Fruit fly (Drosophila melanogaster) whole organism, pupa: ENCODE results near the gene ppk23.
A peak's percentile ranks its signal among the peaks of the same experiment; 100 is the strongest.

Experiments used
- CG10348 ChIP-seq: fragments of 200-800 bp; sonication (Bioruptor generic); IDR thresholded peaks from 2 replicates; pipeline ENCODE4 v1.3.6; 2022; ENCODE audit warnings: missing biosample characterization, missing genetic modification characterization
- CG12605 ChIP-seq: fragments of 200-800 bp; sonication (Bioruptor generic); IDR thresholded peaks from 2 replicates; pipeline ENCODE4 v1.3.6; 2022; ENCODE audit warnings: missing biosample characterization, missing genetic modification characterization
- CG13204 ChIP-seq: fragments of 200-800 bp; sonication (Bioruptor generic); optimal IDR thresholded peaks from 2 replicates; lab custom pipeline; 2018; ENCODE audit warnings: missing biosample characterization, mild to moderate bottlenecking, missing genetic modification characterization, moderate library complexity
- CG14655 ChIP-seq: fragments of 200-800 bp; sonication (Bioruptor generic); optimal IDR thresholded peaks from 3 replicates; lab custom pipeline; 2017; ENCODE audit warnings: mild to moderate bottlenecking, missing biosample characterization, missing genetic modification reagents, missing genetic modification characterization
- CG15710 ChIP-seq: fragments of 200-800 bp; sonication (Bioruptor generic); optimal IDR thresholded peaks from 2 replicates; lab custom pipeline; 2018; ENCODE audit warnings: missing biosample characterization, mild to moderate bottlenecking, missing genetic modification characterization, moderate library complexity
- CG17806 ChIP-seq: fragments of 200-800 bp; sonication (Bioruptor generic); optimal IDR thresholded peaks from 2 replicates; lab custom pipeline; 2018; ENCODE audit warnings: missing biosample characterization, mild to moderate bottlenecking, missing genetic modification characterization, moderate library complexity
- CG32121 ChIP-seq: fragments of 200-800 bp; sonication (Bioruptor generic); IDR thresholded peaks from 2 replicates; pipeline ENCODE4 v1.3.6; 2022; ENCODE audit warnings: missing biosample characterization, missing genetic modification characterization
- CG34367 ChIP-seq: fragments of 200-800 bp; sonication (Bioruptor generic); optimal IDR thresholded peaks from 2 replicates; lab custom pipeline; 2018; ENCODE audit warnings: missing biosample characterization, mild to moderate bottlenecking, missing genetic modification characterization
- CG4496 ChIP-seq: fragments of 200-800 bp; sonication (Bioruptor generic); IDR thresholded peaks from 3 replicates; pipeline ENCODE4 v1.3.6; 2022; ENCODE audit warnings: missing biosample characterization, missing genetic modification characterization
- CG8159 ChIP-seq: fragments of 200-800 bp; sonication (Bioruptor generic); optimal IDR thresholded peaks from 3 replicates; lab custom pipeline; 2018; ENCODE audit warnings: missing biosample characterization, mild to moderate bottlenecking, missing genetic modification characterization, moderate library complexity
- CG8301 ChIP-seq: fragments of 200-800 bp; sonication (Bioruptor generic); optimal IDR thresholded peaks from 2 replicates; lab custom pipeline; 2018; ENCODE audit warnings: missing biosample characterization, mild to moderate bottlenecking, missing genetic modification characterization
- CG9948 ChIP-seq: fragments of 200-800 bp; sonication (Bioruptor generic); optimal IDR thresholded peaks from 2 replicates; lab custom pipeline; 2018; ENCODE audit warnings: missing biosample characterization, mild to moderate bottlenecking, missing genetic modification characterization, moderate library complexity
- D1 ChIP-seq: fragments of 200-800 bp; sonication (Bioruptor generic); optimal IDR thresholded peaks from 2 replicates; lab custom pipeline; 2018; ENCODE audit warnings: missing biosample characterization, mild to moderate bottlenecking, missing genetic modification characterization, moderate library complexity
- EcR ChIP-seq: fragments of 200-800 bp; sonication (Bioruptor generic); optimal IDR thresholded peaks from 3 replicates; lab custom pipeline; 2019; ENCODE audit warnings: missing biosample characterization, missing genetic modification characterization, mild to moderate bottlenecking, moderate library complexity, missing genetic modification reagents
- Ets98B ChIP-seq: fragments of 200-800 bp; sonication (Bioruptor generic); IDR thresholded peaks from 2 replicates; pipeline ENCODE4 v1.3.6; 2022; ENCODE audit warnings: missing biosample characterization, missing genetic modification characterization
- Pif1A ChIP-seq: fragments of 200-800 bp; sonication (Bioruptor generic); optimal IDR thresholded peaks from 3 replicates; lab custom pipeline; 2016; ENCODE audit warnings: missing biosample characterization, missing genetic modification characterization
- Pif1B ChIP-seq: fragments of 200-800 bp; sonication (Bioruptor generic); optimal IDR thresholded peaks from 3 replicates; lab custom pipeline; 2016; ENCODE audit warnings: missing biosample characterization, missing genetic modification characterization
- Snoo ChIP-seq: fragments of 200-800 bp; sonication (Bioruptor generic); optimal IDR thresholded peaks from 3 replicates; lab custom pipeline; 2017; ENCODE audit warnings: missing biosample characterization, mild to moderate bottlenecking, missing genetic modification characterization, inconsistent platforms
- fd96Ca ChIP-seq: fragments of 200-800 bp; sonication (Bioruptor generic); IDR thresholded peaks from 3 replicates; pipeline ENCODE4 v1.3.6; 2022; ENCODE audit warnings: missing biosample characterization, missing genetic modification characterization
- gl ChIP-seq: fragments of 200-800 bp; sonication (Bioruptor generic); optimal IDR thresholded peaks from 2 replicates; lab custom pipeline; 2018; ENCODE audit warnings: missing biosample characterization, mild to moderate bottlenecking, missing genetic modification characterization
- rn ChIP-seq: fragments of 200-800 bp; sonication (Bioruptor generic); IDR thresholded peaks from 2 replicates; pipeline ENCODE4 v1.3.6; 2022; ENCODE audit warnings: missing biosample characterization, missing genetic modification characterization

Gene ppk23

dm6 chrX:17550957-17551356, 18.1 kb downstream of the ppk23 start:
- TF ChIP-seq gl (tag; lab: Kevin White, UChicago): no peak
- peak; percentile 60 for TF ChIP-seq CG17806 (tag; lab: Kevin White, UChicago)
- TF ChIP-seq EcR (GFP tag; lab: Kevin White, UChicago): no peak
- peak; percentile 24 for TF ChIP-seq CG8301 (tag; lab: Kevin White, UChicago)
- TF ChIP-seq CG13204 (GFP tag; lab: Kevin White, UChicago): peak; percentile 30
- peak; percentile 61 for TF ChIP-seq Pif1A (GFP tag; lab: Kevin White, UChicago)
- peak; percentile 56 for TF ChIP-seq Snoo (tag; lab: Kevin White, UChicago)
- TF ChIP-seq CG10348 (GFP tag; lab: Robert Waterston, UW): no peak
- TF ChIP-seq CG8159 (tag; lab: Kevin White, UChicago): peak; percentile 69
- peak; percentile 41; the same call in 1 of the 2 replicates for TF ChIP-seq CG12605
- TF ChIP-seq CG34367: peak; percentile 45
- TF ChIP-seq CG14655 (GFP tag; lab: Kevin White, UChicago): peak; percentile 59
- peak; percentile 68 for TF ChIP-seq fd96Ca (GFP tag; lab: Robert Waterston, UW)
- no peak; the same call in 1 of the 2 replicates for TF ChIP-seq CG32121
- peak; percentile 30; the same call in 1 of the 2 replicates for TF ChIP-seq Ets98B (GFP tag; lab: Robert Waterston, UW)
- TF ChIP-seq CG4496 (GFP tag; lab: Robert Waterston, UW): peak; percentile 77; the same call in 2 of the 3 replicates
- no peak for TF ChIP-seq D1 (tag; lab: Kevin White, UChicago)
- peak; percentile 64 for TF ChIP-seq CG9948 (tag; lab: Kevin White, UChicago)
- peak; percentile 48 for TF ChIP-seq Pif1B (GFP tag; lab: Kevin White, UChicago)
- peak; percentile 68 for TF ChIP-seq CG15710
- no peak for TF ChIP-seq rn (GFP tag; lab: Robert Waterston, UW)

- TF ChIP-seq CG14655 (GFP tag; lab: Kevin White, UChicago) (peak; percentile 29), Pif1B (GFP tag; lab: Kevin White, UChicago) (no peak), Snoo (tag; lab: Kevin White, UChicago) (no peak), CG10348 (GFP tag; lab: Robert Waterston, UW) (no peak), fd96Ca (GFP tag; lab: Robert Waterston, UW) (no peak), CG15710 (peak; percentile 42), rn (GFP tag; lab: Robert Waterston, UW) (no peak), CG34367 (no peak), CG8301 (tag; lab: Kevin White, UChicago) (no peak), Ets98B (GFP tag; lab: Robert Waterston, UW) (no peak), CG8159 (tag; lab: Kevin White, UChicago) (peak; percentile 44), Pif1A (GFP tag; lab: Kevin White, UChicago) (no peak), CG4496 (GFP tag; lab: Robert Waterston, UW) (no peak), CG9948 (tag; lab: Kevin White, UChicago) (peak; percentile 47), D1 (tag; lab: Kevin White, UChicago) (no peak), CG17806 (tag; lab: Kevin White, UChicago) (peak; percentile 28)
Measured at dm6 chrX:17550307-17550706, 18.7 kb downstream of the ppk23 start.

dm6 chrX:17545580-17545979, 23.4 kb downstream of the ppk23 start:
- TF ChIP-seq Pif1A (GFP tag; lab: Kevin White, UChicago): no peak
- peak; percentile 41 for TF ChIP-seq Snoo (tag; lab: Kevin White, UChicago)
- no peak for TF ChIP-seq fd96Ca (GFP tag; lab: Robert Waterston, UW)
- TF ChIP-seq CG15710: no peak
- no peak for TF ChIP-seq Ets98B (GFP tag; lab: Robert Waterston, UW)
- TF ChIP-seq CG9948 (tag; lab: Kevin White, UChicago): no peak
- no peak for TF ChIP-seq CG17806 (tag; lab: Kevin White, UChicago)
- no peak for TF ChIP-seq EcR (GFP tag; lab: Kevin White, UChicago)
- no peak for TF ChIP-seq rn (GFP tag; lab: Robert Waterston, UW)
- no peak for TF ChIP-seq Pif1B (GFP tag; lab: Kevin White, UChicago)
- peak; percentile 35 for TF ChIP-seq CG8159 (tag; lab: Kevin White, UChicago)
- no peak for TF ChIP-seq CG34367
- TF ChIP-seq CG12605: no peak
- TF ChIP-seq CG8301 (tag; lab: Kevin White, UChicago): no peak
- no peak for TF ChIP-seq D1 (tag; lab: Kevin White, UChicago)
- peak; percentile 4 for TF ChIP-seq CG14655 (GFP tag; lab: Kevin White, UChicago)
- TF ChIP-seq CG10348 (GFP tag; lab: Robert Waterston, UW): no peak
- no peak for TF ChIP-seq CG4496 (GFP tag; lab: Robert Waterston, UW)

- TF ChIP-seq CG14655 (GFP tag; lab: Kevin White, UChicago): peak; percentile 44
- 0 out of 3 replicates have a peak, but pooled peaks have one; percentile 35 for TF ChIP-seq fd96Ca (GFP tag; lab: Robert Waterston, UW)
- no peak for TF ChIP-seq CG34367
- TF ChIP-seq CG17806 (tag; lab: Kevin White, UChicago): no peak
- TF ChIP-seq CG32121: 0 out of 2 replicates have a peak, but pooled peaks have one; percentile 11
- TF ChIP-seq Pif1B (GFP tag; lab: Kevin White, UChicago): no peak
- TF ChIP-seq CG13204 (GFP tag; lab: Kevin White, UChicago): no peak
- TF ChIP-seq rn (GFP tag; lab: Robert Waterston, UW): no peak
- TF ChIP-seq D1 (tag; lab: Kevin White, UChicago): no peak
- peak; percentile 32 for TF ChIP-seq CG8301 (tag; lab: Kevin White, UChicago)
- peak; percentile 22; the same call in 1 of the 2 replicates for TF ChIP-seq Ets98B (GFP tag; lab: Robert Waterston, UW)
- TF ChIP-seq CG4496 (GFP tag; lab: Robert Waterston, UW): peak; percentile 71; the same call in 2 of the 3 replicates
- TF ChIP-seq EcR (GFP tag; lab: Kevin White, UChicago): no peak
- no peak for TF ChIP-seq Snoo (tag; lab: Kevin White, UChicago)
- TF ChIP-seq Pif1A (GFP tag; lab: Kevin White, UChicago): peak; percentile 11
Measured at dm6 chrX:17544409-17544808, 24.6 kb downstream of the ppk23 start.

dm6 chrX:17543324-17543723, 25.7 kb downstream of the ppk23 start:
- TF ChIP-seq CG14655 (GFP tag; lab: Kevin White, UChicago): peak; percentile 78
- peak; percentile 87 for TF ChIP-seq CG34367
- TF ChIP-seq fd96Ca (GFP tag; lab: Robert Waterston, UW): peak; percentile 58; the same call in 2 of the 3 replicates
- peak; percentile 30 for TF ChIP-seq CG13204 (GFP tag; lab: Kevin White, UChicago)
- TF ChIP-seq gl (tag; lab: Kevin White, UChicago): peak; percentile 17
- peak; percentile 44; the same call in 1 of the 2 replicates for TF ChIP-seq CG32121
- peak; percentile 45 for TF ChIP-seq Snoo (tag; lab: Kevin White, UChicago)
- peak; percentile 76 for TF ChIP-seq CG4496 (GFP tag; lab: Robert Waterston, UW)
- peak; percentile 73 for TF ChIP-seq CG8301 (tag; lab: Kevin White, UChicago)
- TF ChIP-seq EcR (GFP tag; lab: Kevin White, UChicago): no peak
- peak; percentile 52 for TF ChIP-seq rn (GFP tag; lab: Robert Waterston, UW)
- TF ChIP-seq CG17806 (tag; lab: Kevin White, UChicago): peak; percentile 80
- TF ChIP-seq CG8159 (tag; lab: Kevin White, UChicago): peak; percentile 79
- TF ChIP-seq CG15710: peak; percentile 79
- TF ChIP-seq CG9948 (tag; lab: Kevin White, UChicago): peak; percentile 78
- TF ChIP-seq CG10348 (GFP tag; lab: Robert Waterston, UW): no peak
- TF ChIP-seq D1 (tag; lab: Kevin White, UChicago): no peak
- TF ChIP-seq Pif1B (GFP tag; lab: Kevin White, UChicago): peak; percentile 41
- TF ChIP-seq Ets98B (GFP tag; lab: Robert Waterston, UW): peak; percentile 75
- TF ChIP-seq CG12605: peak; percentile 63
- TF ChIP-seq Pif1A (GFP tag; lab: Kevin White, UChicago): peak; percentile 68
